Worm (Caenorhabditis elegans): Measurements from ENCODE around the gene glt-6.

glt-6 gene

ce11 chrIV:7507841-7508509 lies 4.6 kb downstream of the glt-6 start, which contains the start of the genes vdac-1 and R05G6.5 (continued):
- no peak for TF ChIP-seq ceh-62 (tag; optimal IDR thresholded peaks at IDR 0.05)
- TF ChIP-seq unc-62 (GFP tag; optimal IDR thresholded peaks at IDR 0.05 in 1 of 2): no peak
- no peak for TF ChIP-seq unc-62 (tag; optimal IDR thresholded peaks at IDR 0.05)
- no peak for TF ChIP-seq Y48G9A.11 (GFP tag; IDR thresholded peaks at IDR 0.05)
- no peak for TF ChIP-seq sdz-12 (GFP tag; optimal IDR thresholded peaks at IDR 0.05)
- TF ChIP-seq dmd-9 (GFP tag; IDR thresholded peaks at IDR 0.05): no peak
- TF ChIP-seq spr-1 (tag; optimal IDR thresholded peaks at IDR 0.05): peak; percentile 16
- TF ChIP-seq aha-1 (tag): peak; percentile 83
- no peak for TF ChIP-seq ces-1 (GFP tag; optimal IDR thresholded peaks at IDR 0.05)
- TF ChIP-seq attf-4 (tag; optimal IDR thresholded peaks at IDR 0.05): no peak
- TF ChIP-seq ZK337.2 (GFP tag; IDR thresholded peaks at IDR 0.05): no peak
- TF ChIP-seq mdt-29 (GFP tag; IDR thresholded peaks at IDR 0.05): no peak
- TF ChIP-seq ceh-32 (tag; optimal IDR thresholded peaks at IDR 0.05; ENCODE audit: poor library complexity): no peak
- TF ChIP-seq zag-1 (tag; optimal IDR thresholded peaks at IDR 0.05): no peak

- TF ChIP-seq aly-2 (tag; optimal IDR thresholded peaks at IDR 0.05): no peak
- no peak for TF ChIP-seq jun-1 (tag; optimal IDR thresholded peaks at IDR 0.05)
- peak; percentile 27 for TF ChIP-seq dpl-1 (GFP tag; optimal IDR thresholded peaks at IDR 0.05)
- TF ChIP-seq unc-62 (GFP tag; optimal IDR thresholded peaks at IDR 0.05 in 1 of 2): peak in 1 of 2 experiments; percentile 38
- no peak for TF ChIP-seq unc-62 (tag; optimal IDR thresholded peaks at IDR 0.05)
- TF ChIP-seq Y48G9A.11 (GFP tag; IDR thresholded peaks at IDR 0.05): 0 out of 2 replicates have a peak, but pooled peaks have one; percentile 47
- TF ChIP-seq ceh-32 (tag; optimal IDR thresholded peaks at IDR 0.05; ENCODE audit: poor library complexity): no peak
- no peak for TF ChIP-seq F26F4.8 (GFP tag; conservative IDR thresholded peaks at IDR 0.05)
- peak; percentile 9 for TF ChIP-seq F49E8.2 (tag; optimal IDR thresholded peaks at IDR 0.05; ENCODE audit: borderline replicate concordance)
- no peak for TF ChIP-seq ztf-11 (tag; optimal IDR thresholded peaks at IDR 0.05)
- TF ChIP-seq fos-1 (tag; optimal IDR thresholded peaks at IDR 0.05): no peak
- peak in 1 of 2 experiments; percentile 91 for TF ChIP-seq lsy-2 (tag; optimal IDR thresholded peaks at IDR 0.05)
- TF ChIP-seq nhr-48 (tag; optimal IDR thresholded peaks at IDR 0.05): no peak
- no peak for TF ChIP-seq zfp-3 (GFP tag; conservative IDR thresholded peaks at IDR 0.05)
- TF ChIP-seq daf-16 (GFP tag; optimal IDR thresholded peaks at IDR 0.05): no peak
- TF ChIP-seq daf-16 (tag; optimal IDR thresholded peaks at IDR 0.05): peak; percentile 16
- peak; percentile 48 for TF ChIP-seq mes-2 (tag; optimal IDR thresholded peaks at IDR 0.05; ENCODE audit: poor library complexity, severe bottlenecking)
- TF ChIP-seq lin-38 (GFP tag; IDR thresholded peaks at IDR 0.05): 0 out of 2 replicates have a peak, but pooled peaks have one; percentile 18
- TF ChIP-seq nhr-10 (tag; optimal IDR thresholded peaks at IDR 0.05): no peak
Measured at ce11 chrIV:7508850-7509249, 5.4 kb downstream of the glt-6 start.

- TF ChIP-seq dpl-1 (GFP tag; optimal IDR thresholded peaks at IDR 0.05) (peak; percentile 18), lsy-2 (tag; optimal IDR thresholded peaks at IDR 0.05) (no peak), D1046.2 (GFP tag; IDR thresholded peaks at IDR 0.05) (no peak)
Measured at ce11 chrIV:7510829-7511228, 7.4 kb downstream of the glt-6 start.

- TF ChIP-seq nhr-28 (tag; optimal IDR thresholded peaks at IDR 0.05): no peak
- peak; percentile 46 for TF ChIP-seq dpl-1 (GFP tag; optimal IDR thresholded peaks at IDR 0.05)
- no peak for TF ChIP-seq D1046.2 (GFP tag; IDR thresholded peaks at IDR 0.05)
- TF ChIP-seq saeg-2 (GFP tag; IDR thresholded peaks at IDR 0.05): no peak
- no peak for TF ChIP-seq T26A8.4 (GFP tag; IDR thresholded peaks at IDR 0.05)
- no peak for TF ChIP-seq gei-8 (GFP tag; optimal IDR thresholded peaks at IDR 0.05)
- TF ChIP-seq F26F4.8 (GFP tag; conservative IDR thresholded peaks at IDR 0.05): no peak
- TF ChIP-seq madf-9 (GFP tag; conservative IDR thresholded peaks at IDR 0.05): no peak
- TF ChIP-seq F10B5.3 (tag; optimal IDR thresholded peaks at IDR 0.05): no peak
- TF ChIP-seq rbr-2 (tag; optimal IDR thresholded peaks at IDR 0.05): peak; percentile 30
- TF ChIP-seq unc-62 (GFP tag; optimal IDR thresholded peaks at IDR 0.05 in 1 of 2): no peak
- no peak for TF ChIP-seq unc-62 (tag; optimal IDR thresholded peaks at IDR 0.05)
- no peak for TF ChIP-seq daf-19 (GFP tag; conservative IDR thresholded peaks at IDR 0.05)
- TF ChIP-seq hlh-11 (tag; optimal IDR thresholded peaks at IDR 0.05): no peak
- TF ChIP-seq vab-7 (GFP tag; IDR thresholded peaks at IDR 0.05): no peak
- no peak for TF ChIP-seq hif-1 (tag; optimal IDR thresholded peaks at IDR 0.05)
- no peak for TF ChIP-seq ceh-32 (tag; optimal IDR thresholded peaks at IDR 0.05; ENCODE audit: poor library complexity)
- TF ChIP-seq mes-2 (tag; optimal IDR thresholded peaks at IDR 0.05; ENCODE audit: poor library complexity, severe bottlenecking): peak; percentile 5
- no peak for TF ChIP-seq lim-7 (GFP tag; IDR thresholded peaks at IDR 0.05)
- TF ChIP-seq snpc-4 (tag; optimal IDR thresholded peaks at IDR 0.05): no peak
- no peak for TF ChIP-seq aly-2 (tag; optimal IDR thresholded peaks at IDR 0.05)
- TF ChIP-seq php-3 (GFP tag; IDR thresholded peaks at IDR 0.05): no peak
- peak; percentile 91 for TF ChIP-seq Y48G9A.11 (GFP tag; IDR thresholded peaks at IDR 0.05)
Measured at ce11 chrIV:7512617-7513233, 9.3 kb downstream of the glt-6 start, which contains the start of the genes plc-4 and R05G6.4. Gene plc-4 (minus strand): TSS chrIV:7512667. Gene R05G6.4 (plus strand): TSS chrIV:7513233.

Measured in whole organism, L4 larva.